Fruit fly (Drosophila melanogaster) whole organism, embryonic: ENCODE data around the gene CG14104.

Source experiments
- CG3995 ChIP-seq: fragments of 200-800 bp; sonication (Bioruptor generic); optimal IDR thresholded peaks from 3 replicates; lab custom pipeline; 2016; ENCODE audit warnings: missing biosample characterization, missing genetic modification characterization
- chinmo ChIP-seq: fragments of 200-800 bp; sonication (Bioruptor generic); IDR thresholded peaks from 4 replicates; pipeline ENCODE4 v1.3.6; 2022; ENCODE audit warnings: missing biosample characterization, missing genetic modification characterization; ENCODE audit not compliant: partially characterized antibody
- hb ChIP-seq: fragments of 200-800 bp; sonication (Bioruptor generic); IDR thresholded peaks from 3 replicates; pipeline ENCODE4 v1.3.6; 2022; ENCODE audit warnings: missing biosample characterization, missing genetic modification characterization; ENCODE audit not compliant: partially characterized antibody
- ssp ChIP-seq: fragments of 200-800 bp; sonication (Bioruptor generic); IDR thresholded peaks from 2 replicates; pipeline ENCODE4 v1.3.6; 2022; ENCODE audit warnings: missing biosample characterization, missing genetic modification characterization

DNA sequence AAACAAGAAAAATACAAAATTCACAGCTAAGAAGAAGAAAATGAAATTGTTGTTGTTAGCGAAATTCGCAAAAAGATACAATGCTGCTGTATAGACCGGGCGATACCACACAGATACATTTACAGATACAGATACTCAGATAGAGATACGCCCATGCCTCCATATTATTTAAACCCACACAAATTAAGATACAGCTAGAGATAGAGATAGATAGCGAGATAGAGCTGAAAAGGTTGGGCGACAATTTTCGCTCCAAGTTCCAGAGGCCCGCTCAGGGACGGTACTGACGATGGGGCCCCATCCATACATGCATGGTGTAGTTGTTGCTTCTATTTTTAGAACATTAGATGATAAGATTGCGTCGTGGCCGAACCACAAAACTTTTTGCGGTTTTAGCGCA, 19.4 kb downstream of the CG14104 start:
- TF ChIP-seq hb (GFP tag; lab: Robert Waterston, UW), result no peak
- TF ChIP-seq CG3995 (GFP tag; lab: Kevin White, UChicago), result no peak
- TF ChIP-seq chinmo (GFP tag; lab: Robert Waterston, UW), result no peak
- no peak for TF ChIP-seq ssp (GFP tag; lab: Robert Waterston, UW)
